Fruit fly (Drosophila melanogaster) whole organism, embryonic: ENCODE results near the gene CG2493.

Source experiments
- Ada2b ChIP-seq: fragments of 200-800 bp; sonication (Bioruptor generic); IDR thresholded peaks from 2 replicates; pipeline ENCODE4 v1.3.6; 2022; ENCODE audit warnings: missing biosample characterization, missing genetic modification characterization
- Antp ChIP-seq: fragments of 200-800 bp; sonication (Bioruptor generic); optimal IDR thresholded peaks from 3 replicates; lab custom pipeline; 2016; ENCODE audit warnings: missing biosample characterization, missing genetic modification characterization
- B-H1 ChIP-seq: fragments of 200-800 bp; sonication (Bioruptor generic); IDR thresholded peaks from 3 replicates; pipeline ENCODE4 v1.3.6; 2022; ENCODE audit warnings: missing biosample characterization, missing genetic modification characterization
- B-H2 ChIP-seq: fragments of 200-800 bp; sonication (Bioruptor generic); optimal IDR thresholded peaks from 2 replicates; lab custom pipeline; 2018; ENCODE audit warnings: missing biosample characterization, mild to moderate bottlenecking, missing genetic modification characterization
- CG10267 ChIP-seq: fragments of 200-800 bp; sonication (Bioruptor generic); optimal IDR thresholded peaks from 2 replicates; lab custom pipeline; 2018; ENCODE audit warnings: missing biosample characterization, mild to moderate bottlenecking, missing genetic modification characterization, moderate library complexity
- CG11504 ChIP-seq: fragments of 200-800 bp; sonication (Bioruptor generic); optimal IDR thresholded peaks from 3 replicates; lab custom pipeline; 2019; ENCODE audit warnings: missing biosample characterization, mild to moderate bottlenecking, missing genetic modification characterization, moderate library complexity
- CG12391 ChIP-seq: fragments of 200-800 bp; sonication (Bioruptor generic); optimal IDR thresholded peaks from 3 replicates; lab custom pipeline; 2018; ENCODE audit warnings: missing biosample characterization, mild to moderate bottlenecking, missing genetic modification characterization, moderate library complexity
- CG13775 ChIP-seq: fragments of 200-800 bp; sonication (Bioruptor generic); optimal IDR thresholded peaks from 3 replicates; lab custom pipeline; 2017; ENCODE audit warnings: missing biosample characterization, mild to moderate bottlenecking, missing genetic modification characterization
- CG1603 ChIP-seq: fragments of 200-800 bp; sonication (Bioruptor generic); optimal IDR thresholded peaks from 2 replicates; lab custom pipeline; 2019; ENCODE audit warnings: missing biosample characterization, mild to moderate bottlenecking, missing genetic modification characterization, moderate library complexity
- CG17186 ChIP-seq: fragments of 200-800 bp; sonication (Bioruptor generic); optimal IDR thresholded peaks from 3 replicates; lab custom pipeline; 2017; ENCODE audit warnings: missing biosample characterization, missing genetic modification reagents, missing genetic modification characterization
- CG17912 ChIP-seq: fragments of 200-800 bp; sonication (Bioruptor generic); optimal IDR thresholded peaks from 2 replicates; lab custom pipeline; 2018; ENCODE audit warnings: missing biosample characterization, mild to moderate bottlenecking, missing genetic modification characterization
- CG31388 ChIP-seq: fragments of 200-800 bp; sonication (Bioruptor generic); optimal IDR thresholded peaks from 2 replicates; lab custom pipeline; 2016; ENCODE audit warnings: missing biosample characterization, missing genetic modification characterization
- CG3281 ChIP-seq: fragments of 200-800 bp; sonication (Bioruptor generic); optimal IDR thresholded peaks from 3 replicates; lab custom pipeline; 2017; ENCODE audit warnings: missing biosample characterization, mild to moderate bottlenecking, missing genetic modification characterization
- CG4360 ChIP-seq: fragments of 200-800 bp; sonication (Bioruptor generic); IDR thresholded peaks from 2 replicates; pipeline ENCODE4 v1.3.6; 2022; ENCODE audit warnings: missing biosample characterization, missing genetic modification characterization
- CG5953 ChIP-seq: fragments of 200-800 bp; sonication (Bioruptor generic); IDR thresholded peaks from 2 replicates; pipeline ENCODE4 v1.3.6; 2022; ENCODE audit warnings: missing biosample characterization, missing genetic modification characterization
- CG6175 ChIP-seq: fragments of 200-800 bp; sonication (Bioruptor generic); IDR thresholded peaks from 3 replicates; pipeline ENCODE4 v1.3.6; 2022; ENCODE audit warnings: missing biosample characterization, missing genetic modification characterization
- CG6272 ChIP-seq: fragments of 200-800 bp; sonication (Bioruptor generic); IDR thresholded peaks from 2 replicates; pipeline ENCODE4 v1.3.6; 2022; ENCODE audit warnings: missing biosample characterization, missing genetic modification characterization
- CG6683 ChIP-seq: fragments of 200-800 bp; sonication (Bioruptor generic); optimal IDR thresholded peaks from 2 replicates; lab custom pipeline; 2017; ENCODE audit warnings: missing biosample characterization, mild to moderate bottlenecking, missing genetic modification characterization, missing genetic modification reagents
- CG8290 ChIP-seq, 3 experiments: fragments of 200-800 bp; sonication (Bioruptor generic); optimal IDR thresholded peaks; 2 replicates each; lab custom pipeline; 2016 to 2019; ENCODE audit warnings: missing biosample characterization in 3 of 3, missing genetic modification characterization in 3 of 3, mild to moderate bottlenecking in 2 of 3, moderate library complexity in 1 of 3
- CG8359 ChIP-seq: fragments of 200-800 bp; sonication (Bioruptor generic); optimal IDR thresholded peaks from 2 replicates; lab custom pipeline; 2017; ENCODE audit warnings: missing biosample characterization, mild to moderate bottlenecking, missing genetic modification characterization, borderline replicate concordance
- CG9876 ChIP-seq: fragments of 200-800 bp; sonication (Bioruptor generic); optimal IDR thresholded peaks from 2 replicates; lab custom pipeline; 2016; ENCODE audit warnings: missing biosample characterization, missing genetic modification characterization
- Camta ChIP-seq: fragments of 200-800 bp; sonication (Bioruptor generic); optimal IDR thresholded peaks from 2 replicates; lab custom pipeline; 2016; ENCODE audit warnings: missing biosample characterization, missing genetic modification characterization
- Chrac-16 ChIP-seq: fragments of 200-800 bp; sonication (Bioruptor generic); optimal IDR thresholded peaks from 3 replicates; lab custom pipeline; 2016; ENCODE audit warnings: missing biosample characterization, missing genetic modification characterization
- Dbx ChIP-seq: fragments of 200-800 bp; sonication (Bioruptor generic); IDR thresholded peaks from 3 replicates; pipeline ENCODE4 v1.3.6; 2022; ENCODE audit warnings: missing biosample characterization, missing genetic modification characterization
- Doc3 ChIP-seq: fragments of 200-800 bp; sonication (Bioruptor generic); IDR thresholded peaks from 3 replicates; pipeline ENCODE4 v1.3.6; 2022; ENCODE audit warnings: missing biosample characterization, missing genetic modification characterization; ENCODE audit not compliant: partially characterized antibody
- Drgx ChIP-seq: fragments of 200-800 bp; sonication (Bioruptor generic); IDR thresholded peaks from 2 replicates; pipeline ENCODE4 v1.3.6; 2022; ENCODE audit warnings: missing biosample characterization, missing genetic modification characterization
- Ets65A ChIP-seq: fragments of 200-800 bp; sonication (Bioruptor generic); peaks from one replicate; lab custom pipeline; 2016; ENCODE audit warnings: missing biosample characterization, missing genetic modification characterization
- HLH54F ChIP-seq: fragments of 200-800 bp; sonication (Bioruptor generic); optimal IDR thresholded peaks from 3 replicates; lab custom pipeline; 2016; ENCODE audit warnings: missing biosample characterization, missing genetic modification characterization
- Hmx ChIP-seq: fragments of 200-800 bp; sonication (Bioruptor generic); optimal IDR thresholded peaks from 2 replicates; lab custom pipeline; 2016; ENCODE audit warnings: missing biosample characterization, missing genetic modification characterization
- Med ChIP-seq: fragments of 200-800 bp; sonication (Bioruptor generic); peaks from one replicate; lab custom pipeline; 2016; ENCODE audit warnings: missing biosample characterization, missing genetic modification characterization, mild to moderate bottlenecking, inconsistent platforms, moderate library complexity
- Mes4 ChIP-seq: fragments of 200-800 bp; sonication (Bioruptor generic); optimal IDR thresholded peaks from 2 replicates; lab custom pipeline; 2016; ENCODE audit warnings: missing biosample characterization, missing genetic modification characterization
- Oli ChIP-seq: fragments of 200-800 bp; sonication (Bioruptor generic); optimal IDR thresholded peaks from 2 replicates; lab custom pipeline; 2018; ENCODE audit warnings: missing biosample characterization, mild to moderate bottlenecking, missing genetic modification characterization, moderate library complexity
- Poxn ChIP-seq: fragments of 200-800 bp; sonication (Bioruptor generic); IDR thresholded peaks from 2 replicates; pipeline ENCODE4 v1.3.6; 2022; ENCODE audit warnings: missing biosample characterization, missing genetic modification characterization
- Ptx1 ChIP-seq: fragments of 200-800 bp; sonication (Bioruptor generic); IDR thresholded peaks from 2 replicates; pipeline ENCODE4 v1.3.6; 2022; ENCODE audit warnings: missing biosample characterization, missing genetic modification characterization
- Sox102F ChIP-seq: fragments of 200-800 bp; sonication (Bioruptor generic); optimal IDR thresholded peaks from 2 replicates; lab custom pipeline; 2018; ENCODE audit warnings: missing biosample characterization, mild to moderate bottlenecking, missing genetic modification characterization, moderate library complexity
- Xrp1 ChIP-seq: fragments of 200-800 bp; sonication (Bioruptor generic); IDR thresholded peaks from 2 replicates; pipeline ENCODE4 v1.3.6; 2022; ENCODE audit warnings: missing biosample characterization, missing genetic modification characterization
- bsh ChIP-seq, 2 experiments: fragments of 200-800 bp; sonication (Bioruptor generic); optimal IDR thresholded peaks; 2 replicates each; lab custom pipeline; 2017 to 2018; ENCODE audit warnings: mild to moderate bottlenecking in 2 of 2, missing biosample characterization in 2 of 2, missing genetic modification characterization in 2 of 2, moderate library complexity in 1 of 2
- cg ChIP-seq: fragments of 200-800 bp; sonication (Bioruptor generic); optimal IDR thresholded peaks from 3 replicates; lab custom pipeline; 2019; ENCODE audit warnings: missing biosample characterization, mild to moderate bottlenecking, missing genetic modification characterization, moderate library complexity
- chm ChIP-seq: fragments of 200-800 bp; sonication (Bioruptor generic); IDR thresholded peaks from 2 replicates; pipeline ENCODE4 v1.3.6; 2022; ENCODE audit warnings: missing biosample characterization, missing genetic modification characterization
- gem ChIP-seq: fragments of 200-800 bp; sonication (Bioruptor generic); optimal IDR thresholded peaks from 2 replicates; lab custom pipeline; 2019; ENCODE audit warnings: missing biosample characterization, mild to moderate bottlenecking, missing genetic modification characterization, moderate library complexity
- her ChIP-seq: fragments of 200-800 bp; sonication (Bioruptor generic); optimal IDR thresholded peaks from 2 replicates; lab custom pipeline; 2016; ENCODE audit warnings: missing biosample characterization, missing genetic modification characterization
- pb ChIP-seq: fragments of 200-800 bp; sonication (Bioruptor generic); optimal IDR thresholded peaks from 3 replicates; lab custom pipeline; 2016; ENCODE audit warnings: missing biosample characterization, missing genetic modification characterization
- prd ChIP-seq, 3 experiments: fragments of >200 bp in 2 of 3; fragments of 200-800 bp in 1 of 3; sonication (Bioruptor generic) in 1 of 3; optimal IDR thresholded peaks in 2 of 3; IDR thresholded peaks in 1 of 3; 2 replicates in 2 of 3; 3 replicates in 1 of 3; pipeline versions ENCODE4 v1.3.6 to Lab custom; 2017 to 2022; ENCODE audit warnings: missing biosample characterization in 1 of 3, missing genetic modification characterization in 1 of 3
- run ChIP-seq: fragments of 200-800 bp; sonication (Bioruptor generic); optimal IDR thresholded peaks from 3 replicates; lab custom pipeline; 2018; ENCODE audit warnings: missing biosample characterization, mild to moderate bottlenecking, missing genetic modification characterization
- schlank ChIP-seq: fragments of 200-800 bp; sonication (Bioruptor generic); optimal IDR thresholded peaks from 2 replicates; lab custom pipeline; 2018; ENCODE audit warnings: missing biosample characterization, mild to moderate bottlenecking, missing genetic modification characterization
- sens ChIP-seq: fragments of 200-800 bp; sonication (Bioruptor generic); peaks from one replicate; lab custom pipeline; 2016; ENCODE audit warnings: missing biosample characterization, missing genetic modification characterization
- sisA ChIP-seq: fragments of 200-800 bp; sonication (Bioruptor generic); IDR thresholded peaks from 2 replicates; pipeline ENCODE4 v1.3.6; 2022; ENCODE audit warnings: missing biosample characterization, missing genetic modification characterization
- unpg ChIP-seq: fragments of 200-800 bp; sonication (Bioruptor generic); optimal IDR thresholded peaks from 3 replicates; lab custom pipeline; 2018; ENCODE audit warnings: missing biosample characterization, mild to moderate bottlenecking, missing genetic modification characterization, moderate library complexity
- zf30C ChIP-seq: fragments of 200-800 bp; sonication (Bioruptor generic); optimal IDR thresholded peaks from 3 replicates; lab custom pipeline; 2018; ENCODE audit warnings: missing biosample characterization, mild to moderate bottlenecking, missing genetic modification characterization

Gene CG2493

dm6 chr2L:20479694-20480093 lies 16.4 kb upstream of the CG2493 start (continued):
- TF ChIP-seq cg (GFP tag; lab: Kevin White, UChicago) (peak; percentile 9), Oli (tag; lab: Kevin White, UChicago) (no peak), zf30C (GFP tag; lab: Kevin White, UChicago) (peak; percentile 2), sisA (GFP tag; lab: Robert Waterston, UW) (peak; percentile 38; the same call in 1 of the 2 replicates), Med (GFP tag; lab: Kevin White, UChicago) (peak; percentile 29), sens (GFP tag; lab: Kevin White, UChicago) (peak; percentile 28), prd (optimal IDR thresholded peaks at IDR 0.05; lab: Kevin White, UChicago) (no peak), prd (GFP tag; IDR thresholded peaks at IDR 0.05; lab: Robert Waterston, UW) (peak; percentile 45; the same call in 1 of the 3 replicates), chm (no peak), CG8290 (GFP tag; optimal IDR thresholded peaks at IDR 0.05; lab: Kevin White, UChicago) (no peak), CG8290 (tag; optimal IDR thresholded peaks at IDR 0.05; lab: Kevin White, UChicago) (peak in 1 of 2 experiments; percentile 4), Ets65A (GFP tag; lab: Kevin White, UChicago) (peak; percentile 40), B-H1 (no peak), unpg (GFP tag; lab: Kevin White, UChicago) (peak; percentile 1), Drgx (GFP tag; lab: Robert Waterston, UW) (peak; percentile 59), bsh (GFP tag; optimal IDR thresholded peaks at IDR 0.05; lab: Kevin White, UChicago) (peak in 1 of 2 experiments; percentile 3), Xrp1 (GFP tag; lab: Robert Waterston, UW) (0 out of 2 replicates have a peak, but pooled peaks have one; percentile 13), CG1603 (peak; percentile 26), CG5953 (0 out of 2 replicates have a peak, but pooled peaks have one; percentile 18), CG31388 (GFP tag; lab: Kevin White, UChicago) (no peak), Sox102F (peak; percentile 13), gem (tag; lab: Kevin White, UChicago) (peak; percentile 33), CG11504 (tag; lab: Kevin White, UChicago) (peak; percentile 12), CG12391 (no peak), Ptx1 (GFP tag; lab: Robert Waterston, UW) (0 out of 2 replicates have a peak, but pooled peaks have one; percentile 28), Ada2b (GFP tag; lab: Robert Waterston, UW) (0 out of 2 replicates have a peak, but pooled peaks have one; percentile 15)

- TF ChIP-seq Doc3 (GFP tag; lab: Robert Waterston, UW) (no peak), pb (GFP tag; lab: Kevin White, UChicago) (no peak), CG10267 (tag; lab: Kevin White, UChicago) (peak; percentile 24), B-H2 (GFP tag; lab: Kevin White, UChicago) (no peak), Chrac-16 (GFP tag; lab: Kevin White, UChicago) (no peak), Hmx (GFP tag; lab: Kevin White, UChicago) (no peak), CG6272 (GFP tag; lab: Robert Waterston, UW) (no peak), run (tag; lab: Kevin White, UChicago) (no peak), Camta (no peak), schlank (no peak), Mes4 (GFP tag; lab: Kevin White, UChicago) (no peak), CG8359 (GFP tag; lab: Kevin White, UChicago) (no peak), CG3281 (GFP tag; lab: Kevin White, UChicago) (no peak), Antp (no peak), CG4360 (GFP tag; lab: Robert Waterston, UW) (no peak), CG9876 (GFP tag; lab: Kevin White, UChicago) (no peak), CG17186 (GFP tag; lab: Kevin White, UChicago) (no peak), Dbx (GFP tag; lab: Robert Waterston, UW) (no peak), CG6683 (GFP tag; lab: Kevin White, UChicago) (no peak), her (GFP tag; lab: Kevin White, UChicago) (no peak), CG17912 (GFP tag; lab: Kevin White, UChicago) (no peak), CG6175 (GFP tag; lab: Robert Waterston, UW) (peak; percentile 95), HLH54F (GFP tag; lab: Kevin White, UChicago) (no peak), Poxn (GFP tag; lab: Robert Waterston, UW) (no peak), CG13775 (no peak)
Measured at dm6 chr2L:20478549-20479238, 15.4 kb upstream of the CG2493 start.
